Fruit fly (Drosophila melanogaster) whole organism, embryonic: ENCODE results near the gene CG32793.

Experiments
- ATbp ChIP-seq: fragments of 200-800 bp; sonication (Bioruptor generic); optimal IDR thresholded peaks from 2 replicates; lab custom pipeline; 2017; ENCODE audit warnings: missing biosample characterization, mild to moderate bottlenecking, missing genetic modification characterization, missing genetic modification reagents
- Ada2b ChIP-seq: fragments of 200-800 bp; sonication (Bioruptor generic); IDR thresholded peaks from 2 replicates; pipeline ENCODE4 v1.3.6; 2022; ENCODE audit warnings: missing biosample characterization, missing genetic modification characterization
- CG10209 ChIP-seq: fragments of 200-800 bp; sonication (Bioruptor generic); optimal IDR thresholded peaks from 3 replicates; lab custom pipeline; 2017; ENCODE audit warnings: missing biosample characterization, mild to moderate bottlenecking, missing genetic modification characterization, missing genetic modification reagents
- CG12071 ChIP-seq: fragments of 200-800 bp; sonication (Bioruptor generic); optimal IDR thresholded peaks from 3 replicates; lab custom pipeline; 2018; ENCODE audit warnings: missing biosample characterization, mild to moderate bottlenecking, missing genetic modification characterization
- CG12659 ChIP-seq: fragments of 200-800 bp; sonication (Bioruptor generic); optimal IDR thresholded peaks from 3 replicates; lab custom pipeline; 2017; ENCODE audit warnings: mild to moderate bottlenecking, missing biosample characterization, missing genetic modification reagents, missing genetic modification characterization
- CG13624 ChIP-seq: fragments of 200-800 bp; sonication (Bioruptor generic); optimal IDR thresholded peaks from 2 replicates; lab custom pipeline; 2016; ENCODE audit warnings: missing biosample characterization, missing genetic modification characterization
- CG15011 ChIP-seq: fragments of 200-800 bp; sonication (Bioruptor generic); optimal IDR thresholded peaks from 3 replicates; lab custom pipeline; 2018; ENCODE audit warnings: missing biosample characterization, mild to moderate bottlenecking, missing genetic modification characterization
- CG15479 ChIP-seq: fragments of 200-800 bp; sonication (Bioruptor generic); optimal IDR thresholded peaks from 3 replicates; lab custom pipeline; 2019; ENCODE audit warnings: missing biosample characterization, mild to moderate bottlenecking, missing genetic modification characterization, moderate library complexity
- CG15514 ChIP-seq: fragments of 200-800 bp; sonication (Bioruptor generic); optimal IDR thresholded peaks from 3 replicates; lab custom pipeline; 2017; ENCODE audit warnings: missing biosample characterization, missing genetic modification characterization, mild to moderate bottlenecking, moderate library complexity, missing genetic modification reagents
- CG15601 ChIP-seq: fragments of 200-800 bp; sonication (Bioruptor generic); optimal IDR thresholded peaks from 3 replicates; lab custom pipeline; 2019; ENCODE audit warnings: missing biosample characterization, mild to moderate bottlenecking, missing genetic modification characterization, moderate library complexity
- CG17359 ChIP-seq: fragments of 200-800 bp; sonication (Bioruptor generic); optimal IDR thresholded peaks from 3 replicates; lab custom pipeline; 2018; ENCODE audit warnings: missing biosample characterization, mild to moderate bottlenecking, missing genetic modification characterization, moderate library complexity
- CG17385 ChIP-seq: fragments of 200-800 bp; sonication (Bioruptor generic); optimal IDR thresholded peaks from 3 replicates; lab custom pipeline; 2018; ENCODE audit warnings: missing biosample characterization, mild to moderate bottlenecking, missing genetic modification characterization
- CG17802 ChIP-seq: fragments of 200-800 bp; sonication (Bioruptor generic); optimal IDR thresholded peaks from 2 replicates; lab custom pipeline; 2018; ENCODE audit warnings: missing biosample characterization, mild to moderate bottlenecking, missing genetic modification characterization, moderate library complexity
- CG18476 ChIP-seq: fragments of 200-800 bp; sonication (Bioruptor generic); optimal IDR thresholded peaks from 2 replicates; lab custom pipeline; 2016; ENCODE audit warnings: missing biosample characterization, mild to moderate bottlenecking, missing genetic modification characterization
- CG2129 ChIP-seq: fragments of 200-800 bp; sonication (Bioruptor generic); IDR thresholded peaks from 2 replicates; pipeline ENCODE4 v1.3.6; 2022; ENCODE audit warnings: missing biosample characterization, missing genetic modification characterization; ENCODE audit not compliant: partially characterized antibody
- CG31441 ChIP-seq: fragments of 200-800 bp; sonication (Bioruptor generic); IDR thresholded peaks from 2 replicates; pipeline ENCODE4 v1.3.6; 2022; ENCODE audit warnings: missing biosample characterization, missing genetic modification characterization
- CG32532 ChIP-seq: fragments of 200-800 bp; sonication (Bioruptor generic); IDR thresholded peaks from 2 replicates; pipeline ENCODE4 v1.3.6; 2022; ENCODE audit warnings: missing biosample characterization, missing genetic modification characterization
- CG5180 ChIP-seq: fragments of 200-800 bp; sonication (Bioruptor generic); optimal IDR thresholded peaks from 3 replicates; lab custom pipeline; 2017; ENCODE audit warnings: missing biosample characterization, missing genetic modification characterization, mild to moderate bottlenecking, moderate library complexity, missing genetic modification reagents
- CG6791 ChIP-seq: fragments of 200-800 bp; sonication (Bioruptor generic); IDR thresholded peaks from 3 replicates; pipeline ENCODE4 v1.3.6; 2022; ENCODE audit warnings: missing biosample characterization, missing genetic modification characterization; ENCODE audit not compliant: partially characterized antibody
- CG8281 ChIP-seq: fragments of 200-800 bp; sonication (Bioruptor generic); optimal IDR thresholded peaks from 2 replicates; lab custom pipeline; 2018; ENCODE audit warnings: missing biosample characterization, mild to moderate bottlenecking, missing genetic modification characterization, moderate library complexity
- CTCF ChIP-seq: fragments of 200-800 bp; sonication (Bioruptor generic); optimal IDR thresholded peaks from 2 replicates; lab custom pipeline; 2017; ENCODE audit warnings: missing biosample characterization, mild to moderate bottlenecking, missing genetic modification characterization, moderate library complexity
- D ChIP-seq, 2 experiments: fragments of 200-800 bp in 1 of 2; fragments of >200 bp in 1 of 2; sonication (Bioruptor generic) in 1 of 2; optimal IDR thresholded peaks; 2 replicates in 1 of 2; 3 replicates in 1 of 2; lab custom pipeline; 2017; ENCODE audit warnings: mild to moderate bottlenecking in 1 of 2, missing biosample characterization in 1 of 2, missing genetic modification characterization in 1 of 2, missing genetic modification reagents in 1 of 2
- ERR ChIP-seq: fragments of 200-800 bp; sonication (Bioruptor generic); optimal IDR thresholded peaks from 2 replicates; lab custom pipeline; 2016; ENCODE audit warnings: missing biosample characterization, missing genetic modification characterization
- Fer2 ChIP-seq: fragments of 200-800 bp; sonication (Bioruptor generic); optimal IDR thresholded peaks from 2 replicates; lab custom pipeline; 2018; ENCODE audit warnings: missing biosample characterization, mild to moderate bottlenecking, missing genetic modification characterization, moderate library complexity
- HmgZ ChIP-seq: fragments of 200-800 bp; sonication (Bioruptor generic); optimal IDR thresholded peaks from 2 replicates; lab custom pipeline; 2018; ENCODE audit warnings: missing biosample characterization, mild to moderate bottlenecking, missing genetic modification characterization
- Hsf ChIP-seq: fragments of 200-800 bp; sonication (Bioruptor generic); optimal IDR thresholded peaks from 3 replicates; lab custom pipeline; 2016; ENCODE audit warnings: missing biosample characterization, missing genetic modification characterization
- Lhr ChIP-seq: fragments of 200-800 bp; sonication (Bioruptor generic); optimal IDR thresholded peaks from 3 replicates; lab custom pipeline; 2017; ENCODE audit warnings: mild to moderate bottlenecking, missing biosample characterization, missing genetic modification reagents, missing genetic modification characterization
- Pdp1 ChIP-seq, 2 experiments: fragments of 200-800 bp; sonication (Bioruptor generic); optimal IDR thresholded peaks; 3 replicates each; lab custom pipeline; 2016; ENCODE audit warnings: missing biosample characterization in 2 of 2, missing genetic modification characterization in 2 of 2, mild to moderate bottlenecking in 1 of 2, moderate library complexity in 1 of 2
- Scr ChIP-seq: fragments of 200-800 bp; sonication (Bioruptor generic); IDR thresholded peaks from 2 replicates; pipeline ENCODE4 v1.3.6; 2022; ENCODE audit warnings: missing biosample characterization, missing genetic modification characterization; ENCODE audit not compliant: partially characterized antibody
- Sox100B ChIP-seq: fragments of 200-800 bp; sonication (Bioruptor generic); optimal IDR thresholded peaks from 3 replicates; lab custom pipeline; 2018; ENCODE audit warnings: missing biosample characterization, mild to moderate bottlenecking, missing genetic modification characterization
- Spps ChIP-seq: fragments of 200-800 bp; sonication (Bioruptor generic); optimal IDR thresholded peaks from 2 replicates; lab custom pipeline; 2018; ENCODE audit warnings: missing biosample characterization, mild to moderate bottlenecking, missing genetic modification characterization
- YL-1 ChIP-seq: fragments of 200-800 bp; sonication (Bioruptor generic); optimal IDR thresholded peaks from 3 replicates; lab custom pipeline; 2017; ENCODE audit warnings: missing biosample characterization, mild to moderate bottlenecking, missing genetic modification characterization
- chif ChIP-seq, 2 experiments: fragments of 200-800 bp; sonication (Bioruptor generic); optimal IDR thresholded peaks; 3 replicates each; lab custom pipeline; 2016; ENCODE audit warnings: missing biosample characterization in 2 of 2, missing genetic modification characterization in 2 of 2
- ci ChIP-seq: fragments of 200-800 bp; sonication (Bioruptor generic); IDR thresholded peaks from 3 replicates; pipeline ENCODE4 v1.3.6; 2022; ENCODE audit warnings: missing biosample characterization, missing genetic modification characterization
- crol ChIP-seq: fragments of 200-800 bp; sonication (Bioruptor generic); IDR thresholded peaks from 2 replicates; pipeline ENCODE4 v1.3.6; 2022; ENCODE audit warnings: missing biosample characterization, missing genetic modification characterization
- dan ChIP-seq: fragments of 200-800 bp; sonication (Bioruptor generic); IDR thresholded peaks from 2 replicates; pipeline ENCODE4 v1.3.6; 2022; ENCODE audit warnings: missing biosample characterization, missing genetic modification characterization
- gcm2 ChIP-seq: fragments of 200-800 bp; sonication (Bioruptor generic); optimal IDR thresholded peaks from 2 replicates; lab custom pipeline; 2016; ENCODE audit warnings: missing biosample characterization, missing genetic modification characterization
- grau ChIP-seq: fragments of 200-800 bp; optimal IDR thresholded peaks from 3 replicates; lab custom pipeline; 2019; ENCODE audit warnings: missing biosample characterization, mild to moderate bottlenecking, missing genetic modification characterization, moderate library complexity
- ind ChIP-seq: fragments of 200-800 bp; sonication (Bioruptor generic); optimal IDR thresholded peaks from 3 replicates; lab custom pipeline; 2016; ENCODE audit warnings: missing biosample characterization, missing genetic modification characterization
- knrl ChIP-seq: fragments of 200-800 bp; sonication (Bioruptor generic); IDR thresholded peaks from 3 replicates; pipeline ENCODE4 v1.3.6; 2022; ENCODE audit warnings: missing biosample characterization, missing genetic modification characterization; ENCODE audit not compliant: partially characterized antibody
- pb ChIP-seq: fragments of 200-800 bp; sonication (Bioruptor generic); optimal IDR thresholded peaks from 3 replicates; lab custom pipeline; 2016; ENCODE audit warnings: missing biosample characterization, missing genetic modification characterization
- pfk ChIP-seq: fragments of 200-800 bp; sonication (Bioruptor generic); optimal IDR thresholded peaks from 2 replicates; lab custom pipeline; 2018; ENCODE audit warnings: missing biosample characterization, mild to moderate bottlenecking, missing genetic modification characterization, moderate library complexity
- pros ChIP-seq: fragments of 200-800 bp; sonication (Bioruptor generic); optimal IDR thresholded peaks from 3 replicates; lab custom pipeline; 2019; ENCODE audit warnings: missing biosample characterization, mild to moderate bottlenecking, missing genetic modification characterization, moderate library complexity
- pzg ChIP-seq: fragments of 200-800 bp; sonication (Bioruptor generic); optimal IDR thresholded peaks from 3 replicates; lab custom pipeline; 2018; ENCODE audit warnings: missing biosample characterization, mild to moderate bottlenecking, missing genetic modification characterization, moderate library complexity
- rib ChIP-seq: fragments of 200-800 bp; sonication (Bioruptor generic); IDR thresholded peaks from 2 replicates; pipeline ENCODE4 v1.3.6; 2022; ENCODE audit warnings: missing biosample characterization, missing genetic modification characterization
- slbo ChIP-seq: fragments of 200-800 bp; sonication (Bioruptor generic); IDR thresholded peaks from 2 replicates; pipeline ENCODE4 v1.3.6; 2022; ENCODE audit warnings: missing biosample characterization, missing genetic modification characterization
- sqz ChIP-seq: fragments of 200-800 bp; sonication (Bioruptor generic); optimal IDR thresholded peaks from 3 replicates; lab custom pipeline; 2018; ENCODE audit warnings: missing biosample characterization, mild to moderate bottlenecking, missing genetic modification characterization
- ttk ChIP-seq: fragments of 200-800 bp; sonication (Bioruptor generic); IDR thresholded peaks from 2 replicates; pipeline ENCODE4 v2.1.2; 2022; ENCODE audit warnings: missing biosample characterization, missing genetic modification characterization
- tup ChIP-seq: fragments of 200-800 bp; sonication (Bioruptor generic); optimal IDR thresholded peaks from 2 replicates; lab custom pipeline; 2016; ENCODE audit warnings: missing biosample characterization, mild to moderate bottlenecking, missing genetic modification characterization, moderate library complexity
- zen2 ChIP-seq: fragments of 200-800 bp; sonication (Bioruptor generic); IDR thresholded peaks from 3 replicates; pipeline ENCODE4 v1.3.6; 2022; ENCODE audit warnings: missing biosample characterization, missing genetic modification characterization; ENCODE audit not compliant: partially characterized antibody

CG32793 gene

dm6 chrX:2947545-2948072 lies 18.0 kb downstream of the CG32793 start, which contains the start of gene CG3603 (continued):
- TF ChIP-seq CG15479 (GFP tag; lab: Kevin White, UChicago): no peak
- peak; percentile 7 for TF ChIP-seq CG12659 (GFP tag; lab: Kevin White, UChicago)
- TF ChIP-seq dan (GFP tag; lab: Robert Waterston, UW): no peak
- TF ChIP-seq CG31441 (GFP tag; lab: Robert Waterston, UW): peak; percentile 28; the same call in 1 of the 2 replicates
- TF ChIP-seq rib: no peak
- no peak for TF ChIP-seq pros (GFP tag; lab: Kevin White, UChicago)
- TF ChIP-seq pb (GFP tag; lab: Kevin White, UChicago): no peak
- TF ChIP-seq grau (tag; lab: Kevin White, UChicago): peak; percentile 15
- no peak for TF ChIP-seq CG10209 (GFP tag; lab: Kevin White, UChicago)
- no peak for TF ChIP-seq knrl
- TF ChIP-seq Sox100B (GFP tag; lab: Kevin White, UChicago): peak; percentile 52
- TF ChIP-seq chif (GFP tag; optimal IDR thresholded peaks at IDR 0.05; lab: Kevin White, UChicago): no peak
- peak; percentile 13 for TF ChIP-seq pzg (GFP tag; lab: Kevin White, UChicago)
- no peak for TF ChIP-seq ttk (GFP tag; lab: Robert Waterston, UW)
- TF ChIP-seq Fer2 (tag; lab: Kevin White, UChicago): no peak
- no peak for TF ChIP-seq gcm2 (GFP tag; lab: Kevin White, UChicago)
- TF ChIP-seq CG17385 (GFP tag; lab: Kevin White, UChicago): peak; percentile 18
- peak; percentile 4 for TF ChIP-seq CG15011 (GFP tag; lab: Kevin White, UChicago)
- no peak for TF ChIP-seq Hsf
- no peak for TF ChIP-seq CG12071 (GFP tag; lab: Kevin White, UChicago)
- TF ChIP-seq ind (GFP tag; lab: Kevin White, UChicago): no peak
- no peak for TF ChIP-seq YL-1 (GFP tag; lab: Kevin White, UChicago)
- no peak for TF ChIP-seq HmgZ
- peak; percentile 8 for TF ChIP-seq pfk (GFP tag; lab: Kevin White, UChicago)
- peak; percentile 10; the same call in 1 of the 2 replicates for TF ChIP-seq CG32532 (GFP tag; lab: Robert Waterston, UW)
- peak; percentile 2 for TF ChIP-seq CG5180 (GFP tag; lab: Kevin White, UChicago)
- peak; percentile 76 for TF ChIP-seq CG17359 (tag; lab: Kevin White, UChicago)
- TF ChIP-seq CG18476: no peak
- no peak for TF ChIP-seq Spps (tag; lab: Kevin White, UChicago)
- peak in 1 of 2 experiments; percentile 71 for TF ChIP-seq Pdp1 (GFP tag; optimal IDR thresholded peaks at IDR 0.05; lab: Kevin White, UChicago)
- peak; percentile 16 for TF ChIP-seq CG15601 (tag; lab: Kevin White, UChicago)
- TF ChIP-seq CG2129: no peak
- no peak for TF ChIP-seq CG8281 (tag; lab: Kevin White, UChicago)
- no peak for TF ChIP-seq CG17802 (tag; lab: Kevin White, UChicago)
- TF ChIP-seq CG15514 (GFP tag; lab: Kevin White, UChicago): peak; percentile 8
- no peak for TF ChIP-seq ERR (GFP tag; lab: Kevin White, UChicago)
- no peak for TF ChIP-seq slbo
- peak; percentile 14 for TF ChIP-seq ATbp (GFP tag; lab: Kevin White, UChicago)
- no peak for TF ChIP-seq crol
- TF ChIP-seq, all 482 proteins: peak for 62

- TF ChIP-seq Scr (GFP tag; lab: Robert Waterston, UW): peak; percentile 76
- TF ChIP-seq CG13624 (GFP tag; lab: Kevin White, UChicago): no peak
- TF ChIP-seq Lhr: peak; percentile 3
- TF ChIP-seq tup (GFP tag; lab: Kevin White, UChicago): no peak
- no peak for TF ChIP-seq ci (GFP tag; lab: Robert Waterston, UW)
- TF ChIP-seq HmgZ: peak; percentile 26
- peak; percentile 94 for TF ChIP-seq CTCF (GFP tag; lab: Kevin White, UChicago)
- TF ChIP-seq zen2 (GFP tag; lab: Robert Waterston, UW): peak; percentile 54; the same call in 2 of the 3 replicates
- no peak for TF ChIP-seq D (optimal IDR thresholded peaks at IDR 0.05; lab: Kevin White, UChicago)
- no peak for TF ChIP-seq D (GFP tag; optimal IDR thresholded peaks at IDR 0.05; lab: Kevin White, UChicago)
- TF ChIP-seq CG6791 (GFP tag; lab: Robert Waterston, UW): peak; percentile 72
- TF ChIP-seq Ada2b (GFP tag; lab: Robert Waterston, UW): no peak
- no peak for TF ChIP-seq sqz (GFP tag; lab: Kevin White, UChicago)
These were observed 19.5 kb downstream of the CG32793 start for dm6 chrX:2949114-2949513.
